Worm (Caenorhabditis elegans): ENCODE results near the gene K09C4.9.

Gene K09C4.9

DNA sequence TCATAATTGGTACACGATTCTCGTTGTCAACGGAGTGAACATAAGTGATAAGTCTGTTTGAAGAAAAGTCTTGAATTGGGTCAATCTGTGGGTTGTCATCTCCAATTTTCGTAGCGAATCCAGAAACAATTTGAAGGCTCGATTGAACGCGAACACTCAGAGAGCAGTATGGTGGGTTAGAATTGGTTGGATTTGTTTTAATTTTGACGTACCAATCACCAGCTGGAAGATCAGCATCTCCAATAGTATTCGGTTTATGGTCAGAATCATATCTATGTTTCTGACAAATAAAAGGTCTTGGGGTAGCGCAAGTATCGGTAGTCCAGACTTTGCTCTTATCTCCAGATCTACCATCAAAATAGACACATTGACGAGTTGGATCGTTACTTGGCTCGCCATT lies 41.0 kb downstream of the K09C4.9 start:
- TF ChIP-seq nhr-12 (tag; optimal IDR thresholded peaks at IDR 0.05) (no peak), R02D3.7 (tag; optimal IDR thresholded peaks at IDR 0.05) (no peak), fos-1 (tag; optimal IDR thresholded peaks at IDR 0.05) (no peak), eor-1 (tag; optimal IDR thresholded peaks at IDR 0.05) (no peak), ceh-82 (tag; optimal IDR thresholded peaks at IDR 0.05) (no peak), ztf-4 (tag; optimal IDR thresholded peaks at IDR 0.05) (no peak), aly-2 (tag; optimal IDR thresholded peaks at IDR 0.05) (no peak), nhr-11 (tag; optimal IDR thresholded peaks at IDR 0.05) (no peak), daf-12 (tag; optimal IDR thresholded peaks at IDR 0.05) (no peak), egl-5 (tag; optimal IDR thresholded peaks at IDR 0.05) (no peak), sea-2 (GFP tag; optimal IDR thresholded peaks at IDR 0.05) (no peak), mml-1 (tag; optimal IDR thresholded peaks at IDR 0.05) (no peak)

DNA sequence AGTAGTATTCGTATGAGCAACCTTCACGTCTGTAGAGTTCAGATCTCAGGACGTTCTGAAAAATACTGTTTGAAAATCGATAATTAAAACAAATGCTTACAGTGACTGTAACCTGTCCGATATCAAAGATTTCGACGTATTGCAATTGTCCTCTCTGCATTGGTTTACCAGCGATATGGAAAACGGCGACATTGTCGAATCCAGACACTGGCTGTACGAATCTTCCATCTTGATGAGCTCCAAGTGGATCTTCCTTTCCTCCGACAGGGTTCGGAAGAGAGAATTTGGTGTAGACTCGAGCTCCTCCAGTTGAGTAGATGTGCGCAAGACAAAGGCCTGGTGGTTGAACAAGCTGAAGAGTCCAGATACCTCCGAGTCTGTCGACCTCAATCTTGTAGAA lies 42.9 kb downstream of the K09C4.9 start:
- TF ChIP-seq elt-1 (tag; optimal IDR thresholded peaks at IDR 0.05) (no peak), nhr-77 (tag; optimal IDR thresholded peaks at IDR 0.05) (no peak), hmg-11 (tag; optimal IDR thresholded peaks at IDR 0.05) (no peak), elt-3 (tag; optimal IDR thresholded peaks at IDR 0.05) (no peak), ztf-4 (tag; optimal IDR thresholded peaks at IDR 0.05) (no peak), zag-1 (tag; optimal IDR thresholded peaks at IDR 0.05) (no peak), nhr-23 (tag; optimal IDR thresholded peaks at IDR 0.05) (no peak), ztf-11 (tag; optimal IDR thresholded peaks at IDR 0.05) (no peak), ZK546.5 (tag; optimal IDR thresholded peaks at IDR 0.05) (no peak), fos-1 (tag; optimal IDR thresholded peaks at IDR 0.05) (no peak), unc-39 (tag; optimal IDR thresholded peaks at IDR 0.05) (no peak)

DNA sequence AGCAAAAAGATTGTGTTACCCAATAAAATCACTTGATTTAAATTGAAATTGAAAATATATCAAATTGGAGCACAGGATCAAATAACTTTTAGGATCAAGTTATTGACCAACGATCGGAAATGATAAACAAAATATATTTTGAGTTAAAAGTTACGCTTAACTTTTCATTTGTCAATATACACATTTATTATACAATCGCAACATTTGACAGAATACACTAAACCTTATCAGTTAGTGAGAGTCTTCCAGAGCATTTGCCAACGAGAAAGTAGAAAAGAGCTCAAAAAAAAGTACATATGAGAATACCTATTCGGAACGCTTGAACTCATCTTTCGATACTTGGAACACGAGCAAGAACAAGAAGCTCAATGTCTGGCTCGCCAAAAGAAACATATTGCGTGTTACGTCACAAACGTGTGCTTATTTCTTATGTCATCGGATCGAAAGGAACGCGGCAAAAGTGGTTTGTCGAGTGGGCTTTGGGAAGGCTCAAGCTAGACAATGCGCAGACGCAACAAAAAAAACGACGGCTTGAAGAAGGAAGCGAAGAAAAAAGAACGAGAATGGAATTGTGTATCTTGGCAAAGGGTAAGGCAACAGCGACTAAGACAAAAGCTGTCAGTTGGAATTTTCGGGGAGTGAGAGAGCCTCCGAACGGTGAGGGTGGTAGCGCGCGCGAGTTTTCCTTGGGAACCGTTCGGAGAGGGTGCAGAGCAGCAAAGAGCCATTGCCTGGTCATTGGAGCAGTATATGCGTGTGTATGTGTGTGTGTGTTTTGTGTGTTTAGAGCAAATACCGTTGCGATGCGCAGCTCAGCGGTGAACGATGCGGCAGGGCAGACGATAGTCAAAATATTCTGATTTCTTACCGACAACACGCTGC lies 45.0 kb downstream of the K09C4.9 start:
- TF ChIP-seq pqm-1 (tag; optimal IDR thresholded peaks at IDR 0.05) (peak; percentile 37), elt-2 (tag; optimal IDR thresholded peaks at IDR 0.05) (peak; percentile 31), pha-4 (tag; optimal IDR thresholded peaks at IDR 0.05) (peak; percentile 7), ceh-82 (tag; optimal IDR thresholded peaks at IDR 0.05) (no peak)

DNA sequence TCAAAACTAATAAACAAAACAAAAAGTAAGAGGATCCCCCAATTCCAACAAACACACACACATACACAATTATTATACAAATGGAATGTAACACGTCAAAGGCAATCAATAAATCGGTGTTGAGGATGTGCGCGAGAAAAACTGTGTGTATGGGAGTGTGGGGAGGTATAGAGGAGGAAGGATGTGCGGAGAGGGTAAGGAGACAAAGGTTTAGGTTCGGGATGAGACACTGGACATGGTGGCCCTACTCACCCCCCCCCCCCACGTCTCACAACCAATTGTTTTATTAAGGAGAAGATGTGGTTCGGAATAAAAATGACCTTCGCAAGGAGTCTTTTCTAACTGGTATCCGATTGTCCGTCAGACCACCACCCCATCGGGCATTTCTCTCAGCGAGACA lies 48.4 kb downstream of the K09C4.9 start:
- no peak for TF ChIP-seq ceh-82 (tag; optimal IDR thresholded peaks at IDR 0.05)
- TF ChIP-seq fkh-10 (GFP tag; optimal IDR thresholded peaks at IDR 0.05), result no peak
- peak; percentile 2 for TF ChIP-seq pha-4 (tag; optimal IDR thresholded peaks at IDR 0.05)
- TF ChIP-seq nhr-43 (tag; optimal IDR thresholded peaks at IDR 0.05; ENCODE audit: poor library complexity, severe bottlenecking), result no peak
- TF ChIP-seq mdl-1 (tag; optimal IDR thresholded peaks at IDR 0.05), result no peak
